Comparison of ENCODE assay signal across 2 worm cellular contexts in the genomic region with DNA sequence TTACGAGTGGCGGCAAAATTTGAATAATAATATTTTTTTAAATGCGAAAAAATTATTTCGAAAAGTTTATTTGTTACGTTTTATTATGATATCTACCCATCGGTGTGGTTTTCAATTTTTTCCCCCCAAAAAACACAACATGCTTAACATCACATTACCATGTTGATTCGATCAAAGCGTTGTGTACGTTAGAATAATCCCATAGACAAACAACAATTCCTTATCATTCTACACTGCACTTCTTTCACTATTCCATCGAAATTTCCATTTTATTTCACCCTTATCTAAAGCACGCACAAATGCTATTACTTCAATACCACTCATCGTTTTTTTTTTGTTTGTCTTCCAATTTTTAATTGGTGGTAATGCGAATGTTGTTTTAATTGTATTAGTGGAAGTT.
TF ChIP-seq lines count a peak whose summit lies in the region.

No protein-coding gene starts in this region.

TF ChIP-seq in whole organism, L1 larva, 84 proteins besides CTCF, POLR2A, EP300 and RAD21 (continued from another document):
- TF ChIP-seq lir-3 (tag; optimal IDR thresholded peaks at IDR 0.05; lab: Kevin White, UChicago; ENCODE audit: poor library complexity) (no peak), unc-130 (tag; optimal IDR thresholded peaks at IDR 0.05; lab: Kevin White, UChicago) (no peak), nhr-11 (tag; optimal IDR thresholded peaks at IDR 0.05; lab: Kevin White, UChicago) (no peak)

TF ChIP-seq in whole organism, L4 larva, 104 proteins besides CTCF, POLR2A, EP300 and RAD21 (continued from another document):
- TF ChIP-seq dve-1 (tag; optimal IDR thresholded peaks at IDR 0.05; lab: Kevin White, UChicago; ENCODE audit: insufficient read depth) (peak; percentile 78), zip-11 (GFP tag; IDR thresholded peaks at IDR 0.05; lab: Robert Waterston, UW) (no peak)
TF ChIP-seq in whole organism, L4 larva: peak in this region for 10.
